Worm (Caenorhabditis elegans): ENCODE results near the gene C04C3.4.

- TF ChIP-seq unc-39 (tag; optimal IDR thresholded peaks at IDR 0.05) (no peak), nhr-10 (tag; optimal IDR thresholded peaks at IDR 0.05) (no peak), snpc-4 (tag; optimal IDR thresholded peaks at IDR 0.05) (no peak)
Measured at ce11 chrIV:3349977-3350580, 44.1 kb upstream of the C04C3.4 start, which contains the start of gene elks-1.

Measured in whole organism, L2 larva.